Fruit fly (Drosophila melanogaster): Measurements from ENCODE around the gene betaTub85D.

betaTub85D gene

DNA sequence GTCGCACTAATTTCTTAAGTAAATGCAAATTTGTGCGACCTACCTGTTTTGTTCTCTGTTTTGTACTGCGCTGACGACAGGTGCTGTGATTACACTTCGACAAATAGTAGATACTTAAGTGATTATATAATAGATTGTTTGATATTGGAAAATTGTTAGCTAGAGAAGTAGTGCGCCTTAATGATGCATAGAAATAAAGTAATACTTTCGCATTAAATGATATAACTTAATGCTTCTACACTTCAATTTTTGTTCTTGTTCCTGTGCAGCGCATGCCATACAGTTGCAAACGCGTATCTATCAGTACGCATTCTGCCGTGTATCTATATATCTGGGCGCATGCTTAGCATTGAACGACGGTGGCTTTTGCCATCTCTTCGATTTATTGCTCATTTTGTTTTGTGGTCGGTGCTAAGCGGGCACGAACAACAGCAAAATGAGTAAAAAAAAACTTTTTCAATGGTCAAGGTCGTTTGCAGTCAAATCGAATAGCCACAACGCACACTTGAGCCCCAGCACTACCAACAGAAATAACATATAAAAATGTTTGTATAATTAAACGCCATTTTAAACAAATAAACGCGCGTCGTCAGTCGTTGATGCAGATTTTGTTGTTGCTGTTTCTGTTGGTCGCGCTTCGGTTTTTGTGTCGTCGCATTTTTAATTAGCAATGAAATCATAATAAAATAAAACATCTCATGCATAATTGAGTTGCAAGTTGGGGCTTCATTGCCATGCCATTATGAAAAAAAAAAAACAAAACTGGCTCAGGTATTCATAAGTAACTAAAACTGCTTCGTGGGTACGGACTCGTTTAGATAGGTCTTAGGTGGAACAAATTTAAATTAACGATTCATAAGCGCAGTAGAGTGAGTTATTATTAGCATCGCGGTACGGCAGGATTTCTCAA, 20.5 kb upstream of the betaTub85D start (continued):
- TF ChIP-seq Fer2 (tag; optimal IDR thresholded peaks at IDR 0.05) (no peak), schlank (tag; optimal IDR thresholded peaks at IDR 0.05) (peak; percentile 26), ase (GFP tag; IDR thresholded peaks at IDR 0.05) (no peak), gce (GFP tag; IDR thresholded peaks at IDR 0.05) (no peak), klu (GFP tag; IDR thresholded peaks at IDR 0.05) (0 out of 2 replicates have a peak, but pooled peaks have one; percentile 43), trem (tag; optimal IDR thresholded peaks at IDR 0.05) (no peak), CG10431 (GFP tag; optimal IDR thresholded peaks at IDR 0.05) (no peak), Hsf (GFP tag; optimal IDR thresholded peaks at IDR 0.05) (peak; percentile 25), Hey (tag; optimal IDR thresholded peaks at IDR 0.05) (no peak), kah (GFP tag; optimal IDR thresholded peaks at IDR 0.05) (no peak), D19B (GFP tag; optimal IDR thresholded peaks at IDR 0.05) (no peak), CG5180 (GFP tag; optimal IDR thresholded peaks at IDR 0.05) (no peak), sd (tag; optimal IDR thresholded peaks at IDR 0.05) (peak; percentile 55), CG6813 (GFP tag; optimal IDR thresholded peaks at IDR 0.05) (no peak), p53 (GFP tag; optimal IDR thresholded peaks at IDR 0.05) (no peak), Fer1 (GFP tag; optimal IDR thresholded peaks at IDR 0.05) (peak; percentile 60), Mad (GFP tag; optimal IDR thresholded peaks at IDR 0.05) (no peak), HLH3B (GFP tag; IDR thresholded peaks at IDR 0.05) (no peak), CG4617 (GFP tag; optimal IDR thresholded peaks at IDR 0.05; ENCODE audit: borderline replicate concordance) (no peak), CG11085 (GFP tag; IDR thresholded peaks at IDR 0.05) (no peak), CG16779 (GFP tag; IDR thresholded peaks at IDR 0.05) (peak; percentile 19; the same call in 1 of the 2 replicates), CG9215 (GFP tag; IDR thresholded peaks at IDR 0.05) (no peak; the same call in 1 of the 2 replicates), CG7786 (GFP tag; optimal IDR thresholded peaks at IDR 0.05) (no peak), CkIIα-i1 (GFP tag; IDR thresholded peaks at IDR 0.05) (no peak), jing (GFP tag; optimal IDR thresholded peaks at IDR 0.05) (no peak), lov (optimal IDR thresholded peaks at IDR 0.05) (no peak), lov (GFP tag; IDR thresholded peaks at IDR 0.05) (no peak), ERR (GFP tag; optimal IDR thresholded peaks at IDR 0.05) (no peak), CG7556 (GFP tag; optimal IDR thresholded peaks at IDR 0.05) (peak; percentile 36), insv (GFP tag; optimal IDR thresholded peaks at IDR 0.05) (no peak), HLHmδ (GFP tag; optimal IDR thresholded peaks at IDR 0.05) (no peak), CG2116 (GFP tag; optimal IDR thresholded peaks at IDR 0.05) (no peak), aop (GFP tag; IDR thresholded peaks at IDR 0.05) (no peak), CG10321 (GFP tag; IDR thresholded peaks at IDR 0.05) (no peak), CG3281 (GFP tag; optimal IDR thresholded peaks at IDR 0.05) (peak; percentile 69), wor (GFP tag; IDR thresholded peaks at IDR 0.05) (no peak), CG12071 (GFP tag; optimal IDR thresholded peaks at IDR 0.05) (no peak), Fer3 (tag; optimal IDR thresholded peaks at IDR 0.05) (peak; percentile 40), Sox102F (GFP tag; optimal IDR thresholded peaks at IDR 0.05) (no peak), ftz-f1 (GFP tag; optimal IDR thresholded peaks at IDR 0.05) (peak; percentile 47), fd102C (GFP tag; optimal IDR thresholded peaks at IDR 0.05) (no peak), mam (GFP tag; optimal IDR thresholded peaks at IDR 0.05) (peak; percentile 35), cas (GFP tag; IDR thresholded peaks at IDR 0.05) (no peak), Nf-YB (GFP tag; optimal IDR thresholded peaks at IDR 0.05) (no peak), Doc2 (GFP tag; IDR thresholded peaks at IDR 0.05) (no peak), h (optimal IDR thresholded peaks at IDR 0.05) (no peak), lilli (GFP tag; optimal IDR thresholded peaks at IDR 0.05) (peak; percentile 62), CG14441 (GFP tag; IDR thresholded peaks at IDR 0.05) (peak; percentile 42; the same call in 1 of the 2 replicates), CG17802 (tag; optimal IDR thresholded peaks at IDR 0.05) (no peak), cg (GFP tag; optimal IDR thresholded peaks at IDR 0.05) (no peak)

Data from whole organism, embryonic.